Worm (Caenorhabditis elegans): ENCODE results near the gene str-55.

DNA sequence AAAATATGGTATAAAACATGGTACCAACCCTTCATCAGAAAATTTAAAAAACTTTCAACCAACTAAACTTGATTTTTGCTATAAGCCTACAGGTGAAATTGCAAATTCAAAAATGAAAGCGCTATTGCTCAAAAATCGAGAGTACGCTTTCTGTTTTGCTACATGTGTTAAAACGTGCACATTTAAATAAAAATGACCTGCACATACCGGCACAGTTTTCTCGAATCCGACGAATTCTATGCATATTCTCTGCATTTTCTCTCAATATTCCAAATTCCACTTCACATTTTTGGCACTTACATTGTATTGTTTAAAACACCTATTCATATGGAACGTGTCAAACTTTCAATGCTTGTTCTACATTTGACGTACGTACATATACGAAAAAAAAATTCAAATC lies 6.4 kb downstream of the str-55 start, which contains the start of gene srh-145:
- TF ChIP-seq mep-1 (tag; optimal IDR thresholded peaks at IDR 0.05) (no peak), ztf-11 (tag; optimal IDR thresholded peaks at IDR 0.05) (no peak), M03D4.4 (tag; optimal IDR thresholded peaks at IDR 0.05) (no peak), ceh-83 (GFP tag; optimal IDR thresholded peaks at IDR 0.05) (no peak), nhr-12 (tag; optimal IDR thresholded peaks at IDR 0.05) (no peak), pha-4 (tag; optimal IDR thresholded peaks at IDR 0.05) (no peak), elt-3 (tag; optimal IDR thresholded peaks at IDR 0.05) (no peak), nhr-237 (tag; optimal IDR thresholded peaks at IDR 0.05) (no peak), unc-62 (GFP tag; optimal IDR thresholded peaks at IDR 0.05) (no peak), snpc-4 (tag; optimal IDR thresholded peaks at IDR 0.05) (no peak), blmp-1 (tag; optimal IDR thresholded peaks at IDR 0.05) (no peak), ceh-43 (GFP tag; optimal IDR thresholded peaks at IDR 0.05) (no peak), unc-39 (tag; optimal IDR thresholded peaks at IDR 0.05) (no peak), zip-8 (tag; optimal IDR thresholded peaks at IDR 0.05) (no peak)

Measured in whole organism, mixed stage, embryonic.